Worm (Caenorhabditis elegans) whole organism, L1 larva: ENCODE results near the gene K08D9.6.

Experiments
- blmp-1 ChIP-seq: fragments of 150-350 bp; optimal IDR thresholded peaks from 2 replicates; lab custom pipeline; 2014; ENCODE audit warnings: missing biosample characterization, missing genetic modification characterization
- lsy-2 ChIP-seq, 2 experiments: fragments of 150-350 bp; optimal IDR thresholded peaks; 2 replicates each; lab custom pipeline; 2014; ENCODE audit warnings: missing biosample characterization in 2 of 2, missing genetic modification characterization in 2 of 2
- mdl-1 ChIP-seq, 2 experiments: fragments of 150-350 bp; optimal IDR thresholded peaks; 2 replicates each; lab custom pipeline; 2014 to 2017; ENCODE audit warnings: missing biosample characterization in 2 of 2, missing genetic modification characterization in 2 of 2, inconsistent platforms in 1 of 2
- nhr-76 ChIP-seq: sonication (generic microtip); optimal IDR thresholded peaks from 2 replicates; lab custom pipeline; 2017; ENCODE audit warnings: missing biosample characterization, missing genetic modification characterization
- ztf-4 ChIP-seq: fragments of 150-350 bp; optimal IDR thresholded peaks from 2 replicates; lab custom pipeline; 2014; ENCODE audit warnings: missing biosample characterization, missing genetic modification characterization

ce11 chrV:3273577-3274100 lies 38.9 kb upstream of the K08D9.6 start, which contains the start of gene T28A11.4:
- TF ChIP-seq nhr-76 (tag; lab: Kevin White, UChicago) (no peak), ztf-4 (tag; lab: Kevin White, UChicago) (no peak), mdl-1 (tag; optimal IDR thresholded peaks at IDR 0.05; lab: Kevin White, UChicago) (no peak), lsy-2 (tag; optimal IDR thresholded peaks at IDR 0.05; lab: Kevin White, UChicago) (no peak), blmp-1 (tag; lab: Kevin White, UChicago) (no peak)
